Worm (Caenorhabditis elegans) whole organism, late embryonic: Measurements from ENCODE around the gene srw-68.

ENCODE experiments used
- F13H6.1 ChIP-seq: sonication (generic microtip); optimal IDR thresholded peaks from 2 replicates; lab custom pipeline; 2016; ENCODE audit warnings: missing genetic modification characterization, missing compliant biosample characterization
- ahr-1 ChIP-seq: sonication (generic microtip); optimal IDR thresholded peaks from 2 replicates; lab custom pipeline; 2016; ENCODE audit warnings: missing genetic modification characterization, missing compliant biosample characterization
- ama-1 ChIP-seq: fragments of 150-350 bp; optimal IDR thresholded peaks from 2 replicates; lab custom pipeline; 2014
- fkh-10 ChIP-seq: fragments of 150-350 bp; optimal IDR thresholded peaks from 2 replicates; lab custom pipeline; 2014; ENCODE audit warnings: missing biosample characterization, missing genetic modification reagents, missing genetic modification characterization
- pha-4 ChIP-seq: fragments of 150-350 bp; optimal IDR thresholded peaks from 2 replicates; lab custom pipeline; 2018; ENCODE audit warnings: missing biosample characterization, missing genetic modification reagents, missing genetic modification characterization
- pqm-1 ChIP-seq: sonication (generic microtip); optimal IDR thresholded peaks from 2 replicates; lab custom pipeline; 2016; ENCODE audit warnings: missing genetic modification characterization, missing compliant biosample characterization
- sox-2 ChIP-seq: fragments of 200-800 bp; sonication (Bioruptor generic); IDR thresholded peaks from 2 replicates; pipeline ENCODE4 v1.3.6; 2022; ENCODE audit warnings: missing genetic modification reagents, missing genetic modification characterization, missing compliant biosample characterization
- unc-55 ChIP-seq: sonication (generic microtip); optimal IDR thresholded peaks from 2 replicates; lab custom pipeline; 2017; ENCODE audit warnings: missing biosample characterization, missing genetic modification reagents, missing genetic modification characterization

ce11 chrV:7417018-7417716, 9.3 kb downstream of the srw-68 start, which contains the start of gene srw-67:
- TF ChIP-seq ahr-1 (tag; lab: Kevin White, UChicago) (no peak), pha-4 (tag; lab: Kevin White, UChicago) (no peak), ama-1 (lab: Kevin White, UChicago) (no peak), sox-2 (GFP tag; lab: Robert Waterston, UW) (no peak), pqm-1 (no peak), F13H6.1 (no peak), fkh-10 (GFP tag; lab: Kevin White, UChicago) (no peak), unc-55 (GFP tag; lab: Kevin White, UChicago) (no peak)
